Fruit fly (Drosophila melanogaster): ENCODE results near the gene Smr.

- TF ChIP-seq trh (GFP tag; optimal IDR thresholded peaks at IDR 0.05) (no peak), ap (GFP tag; IDR thresholded peaks at IDR 0.05) (no peak), CG11723 (GFP tag; optimal IDR thresholded peaks at IDR 0.05) (no peak), Hey (tag; optimal IDR thresholded peaks at IDR 0.05) (no peak), CG3407 (GFP tag; optimal IDR thresholded peaks at IDR 0.05) (peak; percentile 99), CG8281 (tag; optimal IDR thresholded peaks at IDR 0.05) (no peak), Dref (GFP tag; IDR thresholded peaks at IDR 0.05) (no peak), lov (optimal IDR thresholded peaks at IDR 0.05) (no peak), lov (GFP tag; IDR thresholded peaks at IDR 0.05) (no peak)
Observed at dm6 chrX:12733770-12734189, 8.6 kb downstream of the Smr start.
